Fruit fly (Drosophila melanogaster) whole organism, embryonic: ENCODE results near the gene CG2124.

Experiments
- B-H2 ChIP-seq: fragments of 200-800 bp; sonication (Bioruptor generic); optimal IDR thresholded peaks from 2 replicates; lab custom pipeline; 2018; ENCODE audit warnings: missing biosample characterization, mild to moderate bottlenecking, missing genetic modification characterization
- Blimp-1 ChIP-seq: fragments of 200-800 bp; sonication (Bioruptor generic); optimal IDR thresholded peaks from 3 replicates; lab custom pipeline; 2018; ENCODE audit warnings: missing biosample characterization, missing genetic modification characterization, mild to moderate bottlenecking, moderate library complexity, missing genetic modification reagents
- CG10209 ChIP-seq: fragments of 200-800 bp; sonication (Bioruptor generic); optimal IDR thresholded peaks from 3 replicates; lab custom pipeline; 2017; ENCODE audit warnings: missing biosample characterization, mild to moderate bottlenecking, missing genetic modification characterization, missing genetic modification reagents
- CG1529 ChIP-seq: fragments of 200-800 bp; sonication (Bioruptor generic); optimal IDR thresholded peaks from 3 replicates; lab custom pipeline; 2018; ENCODE audit warnings: missing biosample characterization, missing genetic modification characterization
- CG16779 ChIP-seq: fragments of 200-800 bp; sonication (Bioruptor generic); IDR thresholded peaks from 2 replicates; pipeline ENCODE4 v1.3.6; 2022; ENCODE audit warnings: missing biosample characterization, missing genetic modification characterization
- CG17328 ChIP-seq: fragments of 200-800 bp; sonication (Bioruptor generic); IDR thresholded peaks from 2 replicates; pipeline ENCODE4 v1.3.6; 2022; ENCODE audit warnings: missing biosample characterization, missing genetic modification characterization
- CG17361 ChIP-seq: fragments of 200-800 bp; sonication (Bioruptor generic); IDR thresholded peaks from 3 replicates; pipeline ENCODE4 v1.3.6; 2022; ENCODE audit warnings: missing biosample characterization, missing genetic modification characterization
- CG18011 ChIP-seq: fragments of 200-800 bp; sonication (Bioruptor generic); optimal IDR thresholded peaks from 2 replicates; lab custom pipeline; 2017; ENCODE audit warnings: missing biosample characterization, missing genetic modification characterization, mild to moderate bottlenecking, moderate library complexity, missing genotype
- CG30431 ChIP-seq: fragments of 200-800 bp; sonication (Bioruptor generic); optimal IDR thresholded peaks from 2 replicates; lab custom pipeline; 2017; ENCODE audit warnings: missing biosample characterization, missing genetic modification characterization
- CG31441 ChIP-seq: fragments of 200-800 bp; sonication (Bioruptor generic); IDR thresholded peaks from 2 replicates; pipeline ENCODE4 v1.3.6; 2022; ENCODE audit warnings: missing biosample characterization, missing genetic modification characterization
- CG32772 ChIP-seq: fragments of 200-800 bp; sonication (Bioruptor generic); IDR thresholded peaks from 2 replicates; pipeline ENCODE4 v1.3.6; 2022; ENCODE audit warnings: missing biosample characterization, missing genetic modification characterization
- CG3407 ChIP-seq: fragments of 200-800 bp; sonication (Bioruptor generic); optimal IDR thresholded peaks from 2 replicates; lab custom pipeline; 2018; ENCODE audit warnings: missing biosample characterization, mild to moderate bottlenecking, missing genetic modification characterization
- CG3995 ChIP-seq: fragments of 200-800 bp; sonication (Bioruptor generic); optimal IDR thresholded peaks from 3 replicates; lab custom pipeline; 2016; ENCODE audit warnings: missing biosample characterization, missing genetic modification characterization
- CG4282 ChIP-seq: fragments of 200-800 bp; sonication (Bioruptor generic); optimal IDR thresholded peaks from 2 replicates; lab custom pipeline; 2016; ENCODE audit warnings: missing biosample characterization, missing genetic modification characterization
- CG4360 ChIP-seq: fragments of 200-800 bp; sonication (Bioruptor generic); IDR thresholded peaks from 2 replicates; pipeline ENCODE4 v1.3.6; 2022; ENCODE audit warnings: missing biosample characterization, missing genetic modification characterization
- CG43689 ChIP-seq: fragments of 200-800 bp; sonication (Bioruptor generic); IDR thresholded peaks from 2 replicates; pipeline ENCODE4 v1.3.6; 2022; ENCODE audit warnings: missing biosample characterization, missing genetic modification characterization
- CG4424 ChIP-seq: fragments of 200-800 bp; sonication (Bioruptor generic); optimal IDR thresholded peaks from 3 replicates; lab custom pipeline; 2016; ENCODE audit warnings: missing biosample characterization, missing genetic modification characterization
- CG4617 ChIP-seq: fragments of 200-800 bp; sonication (Bioruptor generic); optimal IDR thresholded peaks from 3 replicates; lab custom pipeline; 2016; ENCODE audit warnings: missing biosample characterization, missing genetic modification characterization, borderline replicate concordance
- CG4820 ChIP-seq: fragments of 200-800 bp; sonication (Bioruptor generic); optimal IDR thresholded peaks from 3 replicates; lab custom pipeline; 2016; ENCODE audit warnings: missing biosample characterization, missing genetic modification characterization
- CG6272 ChIP-seq: fragments of 200-800 bp; sonication (Bioruptor generic); IDR thresholded peaks from 2 replicates; pipeline ENCODE4 v1.3.6; 2022; ENCODE audit warnings: missing biosample characterization, missing genetic modification characterization
- CG7786 ChIP-seq: fragments of 200-800 bp; sonication (Bioruptor generic); optimal IDR thresholded peaks from 2 replicates; lab custom pipeline; 2016; ENCODE audit warnings: missing biosample characterization, missing genetic modification characterization
- CG8924 ChIP-seq: fragments of 200-800 bp; optimal IDR thresholded peaks from 3 replicates; lab custom pipeline; 2019; ENCODE audit warnings: missing biosample characterization, mild to moderate bottlenecking, missing genetic modification characterization, moderate library complexity
- Elba2 ChIP-seq: fragments of 200-800 bp; sonication (Bioruptor generic); optimal IDR thresholded peaks from 3 replicates; lab custom pipeline; 2016; ENCODE audit warnings: missing biosample characterization, missing genetic modification characterization
- HHEX ChIP-seq: fragments of 200-800 bp; sonication (Bioruptor generic); optimal IDR thresholded peaks from 3 replicates; lab custom pipeline; 2017; ENCODE audit warnings: missing biosample characterization, mild to moderate bottlenecking, missing genetic modification characterization, missing genetic modification reagents
- Hey ChIP-seq: fragments of 200-800 bp; sonication (Bioruptor generic); optimal IDR thresholded peaks from 3 replicates; lab custom pipeline; 2018; ENCODE audit warnings: missing biosample characterization, mild to moderate bottlenecking, missing genetic modification characterization
- MBD-R2 ChIP-seq: fragments of 200-800 bp; sonication (Bioruptor generic); IDR thresholded peaks from 2 replicates; pipeline ENCODE4 v1.3.6; 2022; ENCODE audit warnings: missing biosample characterization, missing genetic modification characterization
- NC2α ChIP-seq: fragments of 200-800 bp; sonication (Bioruptor generic); optimal IDR thresholded peaks from 2 replicates; lab custom pipeline; 2016; ENCODE audit warnings: missing biosample characterization, missing genetic modification characterization
- Neu2 ChIP-seq: fragments of 200-800 bp; sonication (Bioruptor generic); optimal IDR thresholded peaks from 3 replicates; lab custom pipeline; 2016; ENCODE audit warnings: missing biosample characterization, missing genetic modification characterization, borderline replicate concordance
- Six4 ChIP-seq: fragments of 200-800 bp; sonication (Bioruptor generic); optimal IDR thresholded peaks from 2 replicates; lab custom pipeline; 2016; ENCODE audit warnings: missing biosample characterization, missing genetic modification characterization
- Sox100B ChIP-seq: fragments of 200-800 bp; sonication (Bioruptor generic); optimal IDR thresholded peaks from 3 replicates; lab custom pipeline; 2018; ENCODE audit warnings: missing biosample characterization, mild to moderate bottlenecking, missing genetic modification characterization
- Sry-δ ChIP-seq: fragments of 200-800 bp; sonication (Bioruptor generic); optimal IDR thresholded peaks from 2 replicates; lab custom pipeline; 2016; ENCODE audit warnings: missing biosample characterization, missing genetic modification characterization
- Taf1 ChIP-seq: fragments of 200-800 bp; sonication (Bioruptor generic); IDR thresholded peaks from 2 replicates; pipeline ENCODE4 v1.3.6; 2022; ENCODE audit warnings: missing biosample characterization, missing genetic modification characterization
- Vsx1 ChIP-seq: fragments of 200-800 bp; sonication (Bioruptor generic); optimal IDR thresholded peaks from 2 replicates; lab custom pipeline; 2017; ENCODE audit warnings: missing biosample characterization, mild to moderate bottlenecking, missing genetic modification characterization, missing genetic modification reagents
- abd-A ChIP-seq: fragments of 200-800 bp; sonication (Bioruptor generic); optimal IDR thresholded peaks from 3 replicates; lab custom pipeline; 2019; ENCODE audit warnings: missing biosample characterization, mild to moderate bottlenecking, missing genetic modification characterization, moderate library complexity
- bowl ChIP-seq: fragments of 200-800 bp; sonication (Bioruptor generic); IDR thresholded peaks from 2 replicates; pipeline ENCODE4 v1.3.6; 2022; ENCODE audit warnings: missing biosample characterization, missing genetic modification characterization
- cato ChIP-seq: fragments of 200-800 bp; sonication (Bioruptor generic); optimal IDR thresholded peaks from 2 replicates; lab custom pipeline; 2016; ENCODE audit warnings: missing biosample characterization, missing genetic modification characterization, borderline replicate concordance
- ci ChIP-seq: fragments of 200-800 bp; sonication (Bioruptor generic); IDR thresholded peaks from 3 replicates; pipeline ENCODE4 v1.3.6; 2022; ENCODE audit warnings: missing biosample characterization, missing genetic modification characterization
- dpn ChIP-seq, 2 experiments: fragments of 200-800 bp; sonication (Bioruptor generic); optimal IDR thresholded peaks; 3 replicates each; lab custom pipeline; 2016; ENCODE audit warnings: missing biosample characterization in 2 of 2, missing genetic modification characterization in 2 of 2
- en ChIP-seq: fragments of 200-800 bp; sonication (Bioruptor generic); optimal IDR thresholded peaks from 2 replicates; lab custom pipeline; 2016; ENCODE audit warnings: missing biosample characterization, missing genetic modification characterization
- gsb-n ChIP-seq: fragments of 200-800 bp; sonication (Bioruptor generic); optimal IDR thresholded peaks from 3 replicates; lab custom pipeline; 2018; ENCODE audit warnings: missing biosample characterization, mild to moderate bottlenecking, missing genetic modification characterization
- inv ChIP-seq: fragments of 200-800 bp; sonication (Bioruptor generic); IDR thresholded peaks from 2 replicates; pipeline ENCODE4 v1.3.6; 2022; ENCODE audit warnings: missing biosample characterization, missing genetic modification characterization; ENCODE audit not compliant: partially characterized antibody
- kah ChIP-seq: fragments of 200-800 bp; sonication (Bioruptor generic); optimal IDR thresholded peaks from 2 replicates; lab custom pipeline; 2018; ENCODE audit warnings: missing biosample characterization, mild to moderate bottlenecking, missing genetic modification characterization
- otp ChIP-seq: fragments of 200-800 bp; sonication (Bioruptor generic); IDR thresholded peaks from 3 replicates; pipeline ENCODE4, ENCODE4 v1.3.6; 2022; ENCODE audit warnings: missing biosample characterization, missing genetic modification characterization
- peb ChIP-seq: fragments of 200-800 bp; sonication (Bioruptor generic); IDR thresholded peaks from 2 replicates; pipeline ENCODE4 v1.3.6; 2022; ENCODE audit warnings: missing biosample characterization, missing genetic modification characterization
- schlank ChIP-seq: fragments of 200-800 bp; sonication (Bioruptor generic); optimal IDR thresholded peaks from 2 replicates; lab custom pipeline; 2018; ENCODE audit warnings: missing biosample characterization, mild to moderate bottlenecking, missing genetic modification characterization
- shn ChIP-seq: fragments of 200-800 bp; sonication (Bioruptor generic); optimal IDR thresholded peaks from 3 replicates; lab custom pipeline; 2016; ENCODE audit warnings: missing biosample characterization, missing genetic modification characterization
- sisA ChIP-seq: fragments of 200-800 bp; sonication (Bioruptor generic); IDR thresholded peaks from 2 replicates; pipeline ENCODE4 v1.3.6; 2022; ENCODE audit warnings: missing biosample characterization, missing genetic modification characterization
- slou ChIP-seq: fragments of 200-800 bp; sonication (Bioruptor generic); optimal IDR thresholded peaks from 3 replicates; lab custom pipeline; 2016; ENCODE audit warnings: missing biosample characterization, missing genetic modification characterization
- tin ChIP-seq: fragments of 200-800 bp; sonication (Bioruptor generic); optimal IDR thresholded peaks from 3 replicates; lab custom pipeline; 2016; ENCODE audit warnings: missing biosample characterization, missing genetic modification characterization
- wdn ChIP-seq: fragments of 200-800 bp; sonication (Bioruptor generic); IDR thresholded peaks from 2 replicates; pipeline ENCODE4 v1.3.6; 2022; ENCODE audit warnings: missing biosample characterization, missing genetic modification characterization

Gene CG2124

DNA sequence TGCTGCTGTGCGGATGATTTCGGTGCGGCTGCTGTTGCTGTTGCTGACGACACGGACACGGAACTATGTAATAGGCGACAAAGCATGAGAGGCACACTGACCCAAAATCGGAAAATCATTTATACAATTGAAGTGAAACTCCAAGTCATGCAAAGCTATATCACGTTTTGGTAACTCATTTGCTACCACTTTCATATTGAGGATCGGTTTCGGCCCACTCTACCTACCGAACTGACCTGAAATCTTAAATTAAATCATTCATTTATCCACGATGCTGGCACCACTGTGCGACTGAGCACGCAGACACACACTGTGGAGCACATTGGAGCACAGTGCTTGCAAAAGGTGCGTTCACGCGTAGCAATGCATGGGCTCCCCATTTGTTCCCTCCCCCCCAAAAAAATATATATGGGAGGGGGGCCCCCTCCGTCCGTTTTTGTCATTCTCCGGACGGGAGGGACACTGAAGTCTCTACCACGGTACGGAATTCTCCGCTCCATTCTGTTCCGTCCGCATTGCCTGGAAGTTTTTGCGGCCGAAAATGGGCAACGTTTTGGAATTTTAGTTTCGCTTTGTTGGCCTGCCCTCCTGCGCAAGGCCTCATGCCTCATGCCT, 25.7 kb upstream of the CG2124 start (continued):
- TF ChIP-seq ci (GFP tag; lab: Robert Waterston, UW) (peak; percentile 82), CG17328 (GFP tag; lab: Robert Waterston, UW) (0 out of 2 replicates have a peak, but pooled peaks have one; percentile 23), CG1529 (GFP tag; lab: Kevin White, UChicago) (peak; percentile 14), shn (peak; percentile 14), Neu2 (GFP tag; lab: Kevin White, UChicago) (no peak), CG6272 (GFP tag; lab: Robert Waterston, UW) (no peak), B-H2 (GFP tag; lab: Kevin White, UChicago) (no peak), inv (no peak), CG10209 (GFP tag; lab: Kevin White, UChicago) (peak; percentile 55), otp (GFP tag; lab: Robert Waterston, UW) (no peak; the same call in 2 of the 3 replicates), Sox100B (GFP tag; lab: Kevin White, UChicago) (peak; percentile 16), kah (GFP tag; lab: Kevin White, UChicago) (no peak), CG4360 (GFP tag; lab: Robert Waterston, UW) (no peak), tin (peak; percentile 39), CG32772 (GFP tag; lab: Robert Waterston, UW) (peak; percentile 31; the same call in 1 of the 2 replicates), CG4617 (GFP tag; lab: Kevin White, UChicago) (peak; percentile 9), bowl (GFP tag; lab: Robert Waterston, UW) (no peak), Taf1 (no peak), abd-A (no peak), CG4820 (no peak), CG17361 (GFP tag; lab: Robert Waterston, UW) (0 out of 3 replicates have a peak, but pooled peaks have one; percentile 32), dpn (GFP tag; optimal IDR thresholded peaks at IDR 0.05; lab: Kevin White, UChicago) (peak; percentile 23 to 66), gsb-n (tag; lab: Kevin White, UChicago) (peak; percentile 33), Vsx1 (GFP tag; lab: Kevin White, UChicago) (no peak), CG3995 (GFP tag; lab: Kevin White, UChicago) (no peak), Blimp-1 (GFP tag; lab: Kevin White, UChicago) (peak; percentile 56), cato (GFP tag; lab: Kevin White, UChicago) (no peak), CG3407 (peak; percentile 8), CG30431 (GFP tag; lab: Kevin White, UChicago) (peak; percentile 25), peb (GFP tag; lab: Robert Waterston, UW) (0 out of 2 replicates have a peak, but pooled peaks have one; percentile 15), Six4 (peak; percentile 36), slou (GFP tag; lab: Kevin White, UChicago) (no peak), CG16779 (no peak), CG7786 (GFP tag; lab: Kevin White, UChicago) (peak; percentile 34), wdn (GFP tag; lab: Robert Waterston, UW) (0 out of 2 replicates have a peak, but pooled peaks have one; percentile 23), CG31441 (GFP tag; lab: Robert Waterston, UW) (peak; percentile 59), en (GFP tag; lab: Kevin White, UChicago) (peak; percentile 18), Elba2 (no peak), CG4282 (GFP tag; lab: Kevin White, UChicago) (no peak), HHEX (GFP tag; lab: Kevin White, UChicago) (peak; percentile 54), schlank (tag; lab: Kevin White, UChicago) (no peak), Hey (tag; lab: Kevin White, UChicago) (no peak), sisA (GFP tag; lab: Robert Waterston, UW) (peak; percentile 63), CG4424 (GFP tag; lab: Kevin White, UChicago) (peak; percentile 13), CG8924 (tag; lab: Kevin White, UChicago) (peak; percentile 41), MBD-R2 (GFP tag; lab: Robert Waterston, UW) (no peak), CG18011 (no peak), Sry-δ (no peak), NC2α (no peak), CG43689 (GFP tag; lab: Robert Waterston, UW) (no peak)
